Fruit fly (Drosophila melanogaster) whole organism: ENCODE measurements around the gene Mst27D.

Experiments
- CG8478 ChIP-seq: fragments of >200 bp; optimal IDR thresholded peaks from 2 replicates; lab custom pipeline; 2018; ENCODE audit warnings: inconsistent platforms
- Dll ChIP-seq: fragments of >200 bp; optimal IDR thresholded peaks from 2 replicates; lab custom pipeline; 2017
- EcR ChIP-seq, 2 experiments: fragments of >200 bp; optimal IDR thresholded peaks; 2 replicates each; lab custom pipeline; 2017; ENCODE audit warnings: missing biosample characterization in 2 of 2, missing genetic modification characterization in 2 of 2, missing genetic modification reagents in 2 of 2
- pan ChIP-seq: fragments of >200 bp; optimal IDR thresholded peaks from 2 replicates; lab custom pipeline; 2017
- psq ChIP-seq: fragments of >200 bp; optimal IDR thresholded peaks from 2 replicates; lab custom pipeline; 2017
- usp ChIP-seq: fragments of >200 bp; optimal IDR thresholded peaks from 2 replicates; lab custom pipeline; 2017; ENCODE audit warnings: missing biosample characterization, missing genetic modification characterization, mixed read lengths

Gene Mst27D

dm6 chr2L:7028440-7028839 lies 32.2 kb downstream of the Mst27D start:
- no peak for TF ChIP-seq CG8478 (lab: Kevin White, UChicago)

- no peak for TF ChIP-seq CG8478 (lab: Kevin White, UChicago)
Measured at dm6 chr2L:7026988-7027908, 33.4 kb downstream of the Mst27D start, which contains the start of the genes CG31908 and MME1. Gene CG31908, minus strand, starts transcription at chr2L:7027389. Gene MME1, plus strand, starts transcription at chr2L:7027526.

dm6 chr2L:7026308-7026707 lies 34.3 kb downstream of the Mst27D start:
- TF ChIP-seq CG8478 (lab: Kevin White, UChicago) (no peak), EcR (GFP tag; optimal IDR thresholded peaks at IDR 0.05; lab: Kevin White, UChicago) (no peak), psq (lab: Kevin White, UChicago) (no peak), pan (lab: Kevin White, UChicago) (no peak), Dll (lab: Kevin White, UChicago) (no peak), usp (GFP tag; lab: Kevin White, UChicago) (no peak)

dm6 chr2L:7025247-7025646 lies 35.4 kb downstream of the Mst27D start:
- TF ChIP-seq pan (lab: Kevin White, UChicago) (no peak), usp (GFP tag; lab: Kevin White, UChicago) (no peak), EcR (GFP tag; optimal IDR thresholded peaks at IDR 0.05; lab: Kevin White, UChicago) (no peak), CG8478 (lab: Kevin White, UChicago) (no peak), Dll (lab: Kevin White, UChicago) (no peak), psq (lab: Kevin White, UChicago) (no peak)

- no peak for TF ChIP-seq pan (lab: Kevin White, UChicago)
- TF ChIP-seq Dll (lab: Kevin White, UChicago), result no peak
- TF ChIP-seq psq (lab: Kevin White, UChicago), result no peak
- no peak for TF ChIP-seq CG8478 (lab: Kevin White, UChicago)
- no peak for TF ChIP-seq EcR (GFP tag; optimal IDR thresholded peaks at IDR 0.05; lab: Kevin White, UChicago)
- TF ChIP-seq usp (GFP tag; lab: Kevin White, UChicago), result no peak
Measured at dm6 chr2L:7023614-7024259, 36.9 kb downstream of the Mst27D start, which contains the start of gene Gart. Gene Gart, minus strand, starts transcription at chr2L:7023898.

- TF ChIP-seq usp (GFP tag; lab: Kevin White, UChicago) (no peak), EcR (GFP tag; optimal IDR thresholded peaks at IDR 0.05; lab: Kevin White, UChicago) (no peak), CG8478 (lab: Kevin White, UChicago) (no peak), psq (lab: Kevin White, UChicago) (no peak), pan (lab: Kevin White, UChicago) (no peak), Dll (lab: Kevin White, UChicago) (no peak)
Measured at dm6 chr2L:7021382-7021781, 39.3 kb downstream of the Mst27D start, which contains the start of gene Pcp. Gene Pcp, plus strand, starts transcription at chr2L:7021682.

- no peak for TF ChIP-seq Dll (lab: Kevin White, UChicago)
- no peak for TF ChIP-seq EcR (GFP tag; optimal IDR thresholded peaks at IDR 0.05; lab: Kevin White, UChicago)
- no peak for TF ChIP-seq CG8478 (lab: Kevin White, UChicago)
- no peak for TF ChIP-seq psq (lab: Kevin White, UChicago)
- no peak for TF ChIP-seq pan (lab: Kevin White, UChicago)
Measured at dm6 chr2L:7013157-7013556, 47.5 kb downstream of the Mst27D start, which contains the start of gene CG43322. Gene CG43322, plus strand, starts transcription at chr2L:7013396.

dm6 chr2L:7011962-7012361 lies 48.7 kb downstream of the Mst27D start, which contains the start of gene CG43321:
Gene CG43321, plus strand, starts transcription at chr2L:7012262.
- TF ChIP-seq EcR (GFP tag; optimal IDR thresholded peaks at IDR 0.05; lab: Kevin White, UChicago), result no peak
- no peak for TF ChIP-seq usp (GFP tag; lab: Kevin White, UChicago)
- no peak for TF ChIP-seq pan (lab: Kevin White, UChicago)
- no peak for TF ChIP-seq Dll (lab: Kevin White, UChicago)
- TF ChIP-seq CG8478 (lab: Kevin White, UChicago), result no peak
- TF ChIP-seq psq (lab: Kevin White, UChicago), result no peak

dm6 chr2L:7010513-7010912 lies 50.1 kb downstream of the Mst27D start:
- TF ChIP-seq psq (lab: Kevin White, UChicago) (no peak), EcR (GFP tag; optimal IDR thresholded peaks at IDR 0.05; lab: Kevin White, UChicago) (no peak), usp (GFP tag; lab: Kevin White, UChicago) (no peak), Dll (lab: Kevin White, UChicago) (no peak), CG8478 (lab: Kevin White, UChicago) (no peak), pan (lab: Kevin White, UChicago) (no peak)

dm6 chr2L:7009807-7010470 lies 50.7 kb downstream of the Mst27D start, which contains the start of gene uif:
Gene uif, minus strand, starts transcription at chr2L:7010359.
- TF ChIP-seq psq (lab: Kevin White, UChicago) (no peak), CG8478 (lab: Kevin White, UChicago) (no peak), Dll (lab: Kevin White, UChicago) (no peak), EcR (GFP tag; optimal IDR thresholded peaks at IDR 0.05; lab: Kevin White, UChicago) (no peak), pan (lab: Kevin White, UChicago) (no peak), usp (GFP tag; lab: Kevin White, UChicago) (no peak)
